Fruit fly (Drosophila melanogaster) whole organism, embryonic: ENCODE data around the gene Fer3HCH.

ENCODE experiments used
- Bdp1 ChIP-seq: fragments of 200-800 bp; sonication (Bioruptor generic); optimal IDR thresholded peaks from 3 replicates; lab custom pipeline; 2016; ENCODE audit warnings: missing biosample characterization, missing genetic modification characterization
- CG10321 ChIP-seq: fragments of 200-800 bp; sonication (Bioruptor generic); IDR thresholded peaks from 2 replicates; pipeline ENCODE4 v1.3.6; 2022; ENCODE audit warnings: missing biosample characterization, missing genetic modification characterization
- CG10543 ChIP-seq: fragments of 200-800 bp; sonication (Bioruptor generic); optimal IDR thresholded peaks from 3 replicates; lab custom pipeline; 2017; ENCODE audit warnings: missing biosample characterization, mild to moderate bottlenecking, missing genetic modification characterization, moderate library complexity
- CG12744 ChIP-seq: fragments of 200-800 bp; sonication (Bioruptor generic); optimal IDR thresholded peaks from 2 replicates; lab custom pipeline; 2016; ENCODE audit warnings: missing biosample characterization, missing genetic modification characterization
- CG14014 ChIP-seq: fragments of 200-800 bp; sonication (Bioruptor generic); IDR thresholded peaks from 2 replicates; pipeline ENCODE4 v1.3.6; 2022; ENCODE audit warnings: missing biosample characterization, missing genetic modification characterization
- CG14710 ChIP-seq: fragments of 200-800 bp; sonication (Bioruptor generic); optimal IDR thresholded peaks from 3 replicates; lab custom pipeline; 2019; ENCODE audit warnings: missing biosample characterization, mild to moderate bottlenecking, missing genetic modification characterization, moderate library complexity
- CG16813 ChIP-seq: fragments of 200-800 bp; sonication (Bioruptor generic); IDR thresholded peaks from 3 replicates; pipeline ENCODE4 v1.3.6; 2022; ENCODE audit warnings: missing biosample characterization, missing genetic modification characterization; ENCODE audit not compliant: partially characterized antibody
- CG1832 ChIP-seq: fragments of 200-800 bp; sonication (Bioruptor generic); optimal IDR thresholded peaks from 2 replicates; lab custom pipeline; 2017; ENCODE audit warnings: missing biosample characterization, mild to moderate bottlenecking, missing genetic modification characterization, inconsistent platforms
- CG30403 ChIP-seq: fragments of 200-800 bp; sonication (Bioruptor generic); optimal IDR thresholded peaks from 3 replicates; lab custom pipeline; 2016; ENCODE audit warnings: missing biosample characterization, missing genetic modification characterization
- CG31365 ChIP-seq: fragments of 200-800 bp; sonication (Bioruptor generic); optimal IDR thresholded peaks from 2 replicates; lab custom pipeline; 2018; ENCODE audit warnings: missing biosample characterization, mild to moderate bottlenecking, missing genetic modification characterization
- CG33557 ChIP-seq: fragments of 200-800 bp; sonication (Bioruptor generic); optimal IDR thresholded peaks from 2 replicates; lab custom pipeline; 2019; ENCODE audit warnings: missing biosample characterization, mild to moderate bottlenecking, missing genetic modification characterization, moderate library complexity
- CG34376 ChIP-seq: fragments of 200-800 bp; sonication (Bioruptor generic); optimal IDR thresholded peaks from 2 replicates; lab custom pipeline; 2018; ENCODE audit warnings: missing biosample characterization, mild to moderate bottlenecking, missing genetic modification characterization
- CG5180 ChIP-seq: fragments of 200-800 bp; sonication (Bioruptor generic); optimal IDR thresholded peaks from 3 replicates; lab custom pipeline; 2017; ENCODE audit warnings: missing biosample characterization, missing genetic modification characterization, mild to moderate bottlenecking, moderate library complexity, missing genetic modification reagents
- CG6854 ChIP-seq: fragments of 200-800 bp; sonication (Bioruptor generic); optimal IDR thresholded peaks from 3 replicates; lab custom pipeline; 2017; ENCODE audit warnings: missing biosample characterization, mild to moderate bottlenecking, missing genetic modification characterization
- CG7271 ChIP-seq: fragments of 200-800 bp; sonication (Bioruptor generic); optimal IDR thresholded peaks from 2 replicates; lab custom pipeline; 2018; ENCODE audit warnings: missing biosample characterization, mild to moderate bottlenecking, missing genetic modification characterization, moderate library complexity
- CG7556 ChIP-seq: fragments of 200-800 bp; sonication (Bioruptor generic); optimal IDR thresholded peaks from 2 replicates; lab custom pipeline; 2017; ENCODE audit warnings: missing biosample characterization, mild to moderate bottlenecking, missing genetic modification characterization
- CG7745 ChIP-seq: fragments of 200-800 bp; sonication (Bioruptor generic); optimal IDR thresholded peaks from 2 replicates; lab custom pipeline; 2018; ENCODE audit warnings: missing biosample characterization, mild to moderate bottlenecking, missing genetic modification characterization, moderate library complexity
- CG7786 ChIP-seq: fragments of 200-800 bp; sonication (Bioruptor generic); optimal IDR thresholded peaks from 2 replicates; lab custom pipeline; 2016; ENCODE audit warnings: missing biosample characterization, missing genetic modification characterization
- CG7928 ChIP-seq: fragments of 200-800 bp; sonication (Bioruptor generic); optimal IDR thresholded peaks from 2 replicates; lab custom pipeline; 2017; ENCODE audit warnings: missing biosample characterization, mild to moderate bottlenecking, missing genetic modification characterization
- CG8089 ChIP-seq: fragments of 200-800 bp; sonication (Bioruptor generic); optimal IDR thresholded peaks from 3 replicates; lab custom pipeline; 2016; ENCODE audit warnings: missing biosample characterization, missing genetic modification characterization
- CG8924 ChIP-seq: fragments of 200-800 bp; optimal IDR thresholded peaks from 3 replicates; lab custom pipeline; 2019; ENCODE audit warnings: missing biosample characterization, mild to moderate bottlenecking, missing genetic modification characterization, moderate library complexity
- CrebB ChIP-seq: fragments of 200-800 bp; sonication (Bioruptor generic); optimal IDR thresholded peaks from 3 replicates; lab custom pipeline; 2018; ENCODE audit warnings: missing biosample characterization, mild to moderate bottlenecking, missing genetic modification characterization
- Dp ChIP-seq: fragments of 200-800 bp; sonication (Bioruptor generic); optimal IDR thresholded peaks from 2 replicates; lab custom pipeline; 2018; ENCODE audit warnings: missing biosample characterization, mild to moderate bottlenecking, missing genetic modification characterization, moderate library complexity
- E2f2 ChIP-seq: fragments of 200-800 bp; sonication (Bioruptor generic); IDR thresholded peaks from 2 replicates; pipeline ENCODE4 v1.3.6; 2022; ENCODE audit warnings: missing biosample characterization, missing genetic modification characterization
- Ets65A ChIP-seq: fragments of 200-800 bp; sonication (Bioruptor generic); peaks from one replicate; lab custom pipeline; 2016; ENCODE audit warnings: missing biosample characterization, missing genetic modification characterization
- Fer1 ChIP-seq: fragments of 200-800 bp; sonication (Bioruptor generic); optimal IDR thresholded peaks from 2 replicates; lab custom pipeline; 2017; ENCODE audit warnings: missing biosample characterization, mild to moderate bottlenecking, missing genetic modification characterization
- Meics ChIP-seq: fragments of 200-800 bp; sonication (Bioruptor generic); optimal IDR thresholded peaks from 2 replicates; lab custom pipeline; 2017; ENCODE audit warnings: missing biosample characterization, mild to moderate bottlenecking, missing genetic modification characterization
- NC2α ChIP-seq: fragments of 200-800 bp; sonication (Bioruptor generic); optimal IDR thresholded peaks from 2 replicates; lab custom pipeline; 2016; ENCODE audit warnings: missing biosample characterization, missing genetic modification characterization
- NC2β ChIP-seq: fragments of 200-800 bp; sonication (Bioruptor generic); optimal IDR thresholded peaks from 2 replicates; lab custom pipeline; 2016; ENCODE audit warnings: missing biosample characterization, missing genetic modification characterization
- Nf-YC ChIP-seq: fragments of 200-800 bp; optimal IDR thresholded peaks from 3 replicates; lab custom pipeline; 2019; ENCODE audit warnings: missing biosample characterization, mild to moderate bottlenecking, missing genetic modification characterization, moderate library complexity
- Ptx1 ChIP-seq: fragments of 200-800 bp; sonication (Bioruptor generic); IDR thresholded peaks from 2 replicates; pipeline ENCODE4 v1.3.6; 2022; ENCODE audit warnings: missing biosample characterization, missing genetic modification characterization
- Spps ChIP-seq: fragments of 200-800 bp; sonication (Bioruptor generic); optimal IDR thresholded peaks from 2 replicates; lab custom pipeline; 2018; ENCODE audit warnings: missing biosample characterization, mild to moderate bottlenecking, missing genetic modification characterization
- Sry-β ChIP-seq: fragments of 200-800 bp; sonication (Bioruptor generic); optimal IDR thresholded peaks from 2 replicates; lab custom pipeline; 2018; ENCODE audit warnings: missing biosample characterization, mild to moderate bottlenecking, missing genetic modification characterization, moderate library complexity
- Taf1 ChIP-seq: fragments of 200-800 bp; sonication (Bioruptor generic); IDR thresholded peaks from 2 replicates; pipeline ENCODE4 v1.3.6; 2022; ENCODE audit warnings: missing biosample characterization, missing genetic modification characterization
- Vsx1 ChIP-seq: fragments of 200-800 bp; sonication (Bioruptor generic); optimal IDR thresholded peaks from 2 replicates; lab custom pipeline; 2017; ENCODE audit warnings: missing biosample characterization, mild to moderate bottlenecking, missing genetic modification characterization, missing genetic modification reagents
- aop ChIP-seq: fragments of 200-800 bp; sonication (Bioruptor generic); IDR thresholded peaks from 2 replicates; pipeline ENCODE4 v1.3.6; 2022; ENCODE audit warnings: missing biosample characterization, missing genetic modification characterization
- ase ChIP-seq: fragments of 200-800 bp; sonication (Bioruptor generic); IDR thresholded peaks from 3 replicates; pipeline ENCODE4 v1.3.6; 2022; ENCODE audit warnings: missing biosample characterization, missing genetic modification characterization
- bowl ChIP-seq: fragments of 200-800 bp; sonication (Bioruptor generic); IDR thresholded peaks from 2 replicates; pipeline ENCODE4 v1.3.6; 2022; ENCODE audit warnings: missing biosample characterization, missing genetic modification characterization
- cad ChIP-seq: fragments of >200 bp; optimal IDR thresholded peaks from 2 replicates; lab custom pipeline; 2017; ENCODE audit warnings: missing biosample characterization, missing genetic modification characterization
- crol ChIP-seq: fragments of 200-800 bp; sonication (Bioruptor generic); IDR thresholded peaks from 2 replicates; pipeline ENCODE4 v1.3.6; 2022; ENCODE audit warnings: missing biosample characterization, missing genetic modification characterization
- gsb-n ChIP-seq: fragments of 200-800 bp; sonication (Bioruptor generic); optimal IDR thresholded peaks from 3 replicates; lab custom pipeline; 2018; ENCODE audit warnings: missing biosample characterization, mild to moderate bottlenecking, missing genetic modification characterization
- hb ChIP-seq: fragments of 200-800 bp; sonication (Bioruptor generic); IDR thresholded peaks from 3 replicates; pipeline ENCODE4 v1.3.6; 2022; ENCODE audit warnings: missing biosample characterization, missing genetic modification characterization; ENCODE audit not compliant: partially characterized antibody
- lmd ChIP-seq: fragments of 200-800 bp; sonication (Bioruptor generic); IDR thresholded peaks from 2 replicates; pipeline ENCODE4 v1.3.6; 2022; ENCODE audit warnings: missing biosample characterization, missing genetic modification characterization
- nom ChIP-seq: fragments of 200-800 bp; sonication (Bioruptor generic); optimal IDR thresholded peaks from 2 replicates; lab custom pipeline; 2017; ENCODE audit warnings: missing biosample characterization, missing genetic modification characterization, mild to moderate bottlenecking, moderate library complexity, missing genetic modification reagents
- odd ChIP-seq: fragments of 200-800 bp; sonication (Bioruptor generic); optimal IDR thresholded peaks from 2 replicates; lab custom pipeline; 2017; ENCODE audit warnings: missing biosample characterization, mild to moderate bottlenecking, missing genetic modification characterization
- onecut ChIP-seq: fragments of 200-800 bp; sonication (Bioruptor generic); IDR thresholded peaks from 2 replicates; pipeline ENCODE4 v1.3.6; 2022; ENCODE audit warnings: missing biosample characterization, missing genetic modification characterization
- sd ChIP-seq: fragments of 200-800 bp; sonication (Bioruptor generic); optimal IDR thresholded peaks from 3 replicates; lab custom pipeline; 2018; ENCODE audit warnings: missing biosample characterization, mild to moderate bottlenecking, missing genetic modification characterization, moderate library complexity
- slbo ChIP-seq: fragments of 200-800 bp; sonication (Bioruptor generic); IDR thresholded peaks from 2 replicates; pipeline ENCODE4 v1.3.6; 2022; ENCODE audit warnings: missing biosample characterization, missing genetic modification characterization
- tap ChIP-seq: fragments of 200-800 bp; optimal IDR thresholded peaks from 3 replicates; lab custom pipeline; 2019; ENCODE audit warnings: missing biosample characterization, mild to moderate bottlenecking, missing genetic modification characterization, moderate library complexity
- unpg ChIP-seq: fragments of 200-800 bp; sonication (Bioruptor generic); optimal IDR thresholded peaks from 3 replicates; lab custom pipeline; 2018; ENCODE audit warnings: missing biosample characterization, mild to moderate bottlenecking, missing genetic modification characterization, moderate library complexity
- zen2 ChIP-seq: fragments of 200-800 bp; sonication (Bioruptor generic); IDR thresholded peaks from 3 replicates; pipeline ENCODE4 v1.3.6; 2022; ENCODE audit warnings: missing biosample characterization, missing genetic modification characterization; ENCODE audit not compliant: partially characterized antibody

Gene Fer3HCH

DNA sequence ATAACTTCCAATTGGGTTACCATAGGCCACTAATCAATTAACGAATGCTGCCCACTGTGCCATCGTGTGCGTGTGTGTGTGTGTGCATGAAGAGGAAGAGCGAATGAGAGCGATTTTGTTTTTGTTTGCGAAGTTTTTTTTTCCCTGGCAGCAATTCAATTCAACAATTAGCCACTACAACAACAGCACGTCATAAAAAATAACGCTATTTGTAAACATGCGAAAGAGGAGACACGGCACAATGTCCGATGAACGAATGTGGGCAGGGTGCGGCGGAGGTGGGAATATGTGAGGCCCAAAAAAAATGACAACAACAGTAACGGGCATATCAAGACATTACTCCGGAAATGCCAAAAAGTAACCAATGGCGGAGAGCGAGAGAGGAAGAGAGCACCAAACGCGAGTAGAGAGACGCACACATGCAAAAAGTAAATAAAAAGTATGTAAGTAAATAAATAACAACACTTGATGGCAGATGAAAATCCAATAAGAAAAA, 20.6 kb downstream of the Fer3HCH start (continued):
- TF ChIP-seq Fer1 (GFP tag; lab: Kevin White, UChicago) (peak; percentile 24), bowl (GFP tag; lab: Robert Waterston, UW) (no peak), CG12744 (no peak), Vsx1 (GFP tag; lab: Kevin White, UChicago) (peak; percentile 60), Taf1 (GFP tag; lab: Robert Waterston, UW) (no peak), Spps (tag; lab: Kevin White, UChicago) (no peak), NC2β (GFP tag; lab: Kevin White, UChicago) (no peak), ase (GFP tag; lab: Robert Waterston, UW) (no peak), hb (GFP tag; lab: Robert Waterston, UW) (no peak), CG10543 (GFP tag; lab: Kevin White, UChicago) (peak; percentile 11), sd (tag; lab: Kevin White, UChicago) (peak; percentile 10), CG8089 (GFP tag; lab: Kevin White, UChicago) (no peak), Meics (GFP tag; lab: Kevin White, UChicago) (no peak), nom (GFP tag; lab: Kevin White, UChicago) (no peak), CG6854 (GFP tag; lab: Kevin White, UChicago) (no peak), crol (GFP tag; lab: Robert Waterston, UW) (peak; percentile 70), CG7786 (GFP tag; lab: Kevin White, UChicago) (no peak), CrebB (tag; lab: Kevin White, UChicago) (no peak), CG34376 (peak; percentile 63), Ptx1 (GFP tag; lab: Robert Waterston, UW) (no peak), CG33557 (GFP tag; lab: Kevin White, UChicago) (no peak), cad (GFP tag; lab: Kevin White, UChicago) (no peak), CG16813 (no peak), CG1832 (no peak), Ets65A (no peak), aop (GFP tag; lab: Robert Waterston, UW) (no peak), CG7745 (tag; lab: Kevin White, UChicago) (no peak), CG14014 (GFP tag; lab: Robert Waterston, UW) (no peak), gsb-n (no peak), unpg (GFP tag; lab: Kevin White, UChicago) (no peak), lmd (GFP tag; lab: Robert Waterston, UW) (no peak; the same call in 1 of the 2 replicates), CG31365 (tag; lab: Kevin White, UChicago) (no peak), Dp (GFP tag; lab: Kevin White, UChicago) (no peak), CG10321 (GFP tag; lab: Robert Waterston, UW) (no peak), onecut (GFP tag; lab: Robert Waterston, UW) (no peak), CG7271 (tag; lab: Kevin White, UChicago) (no peak), Sry-β (GFP tag; lab: Kevin White, UChicago) (no peak), E2f2 (GFP tag; lab: Robert Waterston, UW) (no peak), slbo (peak; percentile 47; the same call in 1 of the 2 replicates), CG5180 (GFP tag; lab: Kevin White, UChicago) (no peak), NC2α (no peak), CG14710 (tag; lab: Kevin White, UChicago) (no peak), CG8924 (no peak), Nf-YC (peak; percentile 74), Bdp1 (GFP tag; lab: Kevin White, UChicago) (no peak), tap (tag; lab: Kevin White, UChicago) (no peak), CG7928 (GFP tag; lab: Kevin White, UChicago) (no peak), zen2 (no peak), odd (GFP tag; lab: Kevin White, UChicago) (no peak), CG7556 (no peak), CG30403 (no peak)
